Worm (Caenorhabditis elegans) whole organism, dauer: ENCODE results near the gene R09H10.1.

Source experiments
- unc-62 ChIP-seq: sonication (generic microtip); optimal IDR thresholded peaks from 2 replicates; lab custom pipeline; 2017; ENCODE audit warnings: missing biosample characterization, missing genetic modification reagents, missing genetic modification characterization

The R09H10.1 gene

ce11 chrIV:10599983-10600382, at the start of gene R09H10.1:
R09H10.1 (plus strand) TSS chrIV:10600283.
- no peak for TF ChIP-seq unc-62 (GFP tag; lab: Kevin White, UChicago)

ce11 chrIV:10554947-10555346, 45.1 kb upstream of the R09H10.1 start, which contains the start of gene zim-2:
zim-2 (plus strand) TSS chrIV:10555247.
- TF ChIP-seq unc-62 (GFP tag; lab: Kevin White, UChicago) = no peak

ce11 chrIV:10558415-10558814, 41.7 kb upstream of the R09H10.1 start, which contains the start of gene zim-3:
zim-3 (plus strand) TSS chrIV:10558715.
- no peak for TF ChIP-seq unc-62 (GFP tag; lab: Kevin White, UChicago)

DNA sequence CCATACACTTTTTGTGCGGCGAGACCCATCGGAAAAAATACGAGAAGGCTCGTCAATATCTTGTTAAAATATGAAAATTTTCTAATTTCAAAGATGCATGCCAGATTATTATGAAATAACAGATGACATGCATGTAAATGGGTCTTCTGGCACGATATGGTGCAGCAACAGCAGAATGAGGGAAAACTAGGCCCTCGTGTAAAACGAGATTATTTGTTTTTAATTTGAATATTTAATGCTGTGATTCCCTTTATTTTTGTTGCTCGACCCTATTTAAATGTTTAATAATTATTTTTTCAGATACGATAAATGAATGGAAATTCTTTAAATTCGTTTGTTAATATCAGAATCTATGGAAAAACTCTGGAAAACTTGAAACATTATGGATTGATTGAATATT, 38.5 kb upstream of the R09H10.1 start, which contains the start of gene him-8:
Gene him-8, plus strand, starts transcription at position 301 of the 400 bp plus-strand sequence.
- no peak for TF ChIP-seq unc-62 (GFP tag; lab: Kevin White, UChicago)

DNA sequence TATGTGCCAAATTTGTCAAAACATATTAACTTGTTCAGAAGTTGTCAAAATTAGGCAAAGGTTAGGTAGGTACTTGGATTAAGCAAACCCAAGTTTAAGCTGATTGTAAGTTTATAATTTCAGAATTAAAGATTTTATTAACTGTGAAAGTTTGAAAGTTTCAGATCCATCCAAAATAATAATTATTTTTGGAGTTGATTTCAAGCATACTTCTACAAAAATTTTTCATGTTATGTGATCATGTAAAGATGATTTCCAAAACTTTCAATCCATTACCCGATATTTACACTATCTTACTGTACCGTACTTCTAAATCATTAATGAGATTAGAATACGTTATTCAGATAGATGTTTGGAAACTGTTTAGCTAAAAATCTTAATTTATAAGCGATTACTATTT, 35.5 kb upstream of the R09H10.1 start:
- TF ChIP-seq unc-62 (GFP tag; lab: Kevin White, UChicago) = no peak

- TF ChIP-seq unc-62 (GFP tag; lab: Kevin White, UChicago) = no peak
Observed at ce11 chrIV:10565282-10565681, 34.8 kb upstream of the R09H10.1 start.

DNA sequence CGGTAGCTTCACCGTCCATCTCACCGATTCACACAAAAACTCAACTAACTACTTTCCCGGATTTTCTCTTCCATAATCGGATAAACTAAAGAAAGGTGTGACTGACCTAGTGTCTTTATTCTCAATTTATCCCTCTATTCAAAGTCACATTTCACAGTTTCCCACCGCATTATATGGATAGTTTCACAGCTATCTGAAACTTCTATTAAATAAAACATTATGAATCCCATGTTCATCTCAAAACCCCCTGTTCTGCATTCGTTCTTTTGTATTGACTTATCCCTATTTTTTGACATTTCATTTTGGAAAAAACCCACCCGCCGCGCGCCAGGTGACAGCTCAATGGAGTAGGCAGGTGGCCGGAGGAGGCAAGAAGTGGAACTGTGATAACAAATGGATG, 32.3 kb upstream of the R09H10.1 start:
- no peak for TF ChIP-seq unc-62 (GFP tag; lab: Kevin White, UChicago)

- no peak for TF ChIP-seq unc-62 (GFP tag; lab: Kevin White, UChicago)
Observed at ce11 chrIV:10570065-10570464, 30.0 kb upstream of the R09H10.1 start.

DNA sequence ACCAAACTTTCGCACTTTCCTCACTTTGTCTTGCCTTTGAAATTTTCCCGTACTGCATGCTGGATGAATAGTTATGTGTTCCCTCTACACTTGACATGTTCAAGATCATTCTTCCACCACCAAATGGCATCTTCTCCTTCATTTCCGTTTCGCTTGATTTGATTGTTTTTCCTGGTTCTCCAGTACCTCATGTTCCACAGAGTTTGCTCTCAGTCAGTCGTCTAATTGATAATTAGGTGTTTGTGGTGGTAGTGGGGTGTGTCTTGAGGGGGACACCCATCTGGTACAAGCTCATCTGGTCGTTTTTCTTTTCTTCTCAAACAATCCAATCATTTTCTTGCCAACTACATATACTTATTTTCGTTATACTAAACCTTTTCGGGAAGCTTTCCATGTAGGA, 29.1 kb upstream of the R09H10.1 start:
- TF ChIP-seq unc-62 (GFP tag; lab: Kevin White, UChicago) = no peak

- no peak for TF ChIP-seq unc-62 (GFP tag; lab: Kevin White, UChicago)
Observed at ce11 chrIV:10573471-10573870, 26.6 kb upstream of the R09H10.1 start.

DNA sequence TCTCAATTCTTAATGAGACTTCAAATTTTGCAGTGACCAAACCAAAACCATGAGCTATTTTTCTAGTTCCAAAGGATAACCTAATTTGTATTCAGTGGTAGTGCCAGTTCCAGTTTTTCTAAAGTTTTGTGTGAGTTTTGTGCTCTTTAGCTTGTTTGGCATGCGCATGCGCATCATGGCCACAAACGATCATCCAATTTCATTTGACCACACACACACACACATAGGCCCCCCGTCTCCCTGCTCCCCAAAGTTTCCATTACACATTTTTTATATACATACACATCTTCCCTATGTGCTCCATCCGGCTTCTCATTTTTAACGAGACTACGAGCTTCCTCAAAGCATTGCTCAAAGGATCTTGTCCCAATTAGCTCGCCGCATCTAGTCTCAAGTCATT, 25.6 kb upstream of the R09H10.1 start:
- no peak for TF ChIP-seq unc-62 (GFP tag; lab: Kevin White, UChicago)

- TF ChIP-seq unc-62 (GFP tag; lab: Kevin White, UChicago) = no peak
Observed at ce11 chrIV:10576050-10576449, 24.0 kb upstream of the R09H10.1 start, which contains the start of gene efn-2. efn-2 (plus strand) TSS chrIV:10576350.

DNA sequence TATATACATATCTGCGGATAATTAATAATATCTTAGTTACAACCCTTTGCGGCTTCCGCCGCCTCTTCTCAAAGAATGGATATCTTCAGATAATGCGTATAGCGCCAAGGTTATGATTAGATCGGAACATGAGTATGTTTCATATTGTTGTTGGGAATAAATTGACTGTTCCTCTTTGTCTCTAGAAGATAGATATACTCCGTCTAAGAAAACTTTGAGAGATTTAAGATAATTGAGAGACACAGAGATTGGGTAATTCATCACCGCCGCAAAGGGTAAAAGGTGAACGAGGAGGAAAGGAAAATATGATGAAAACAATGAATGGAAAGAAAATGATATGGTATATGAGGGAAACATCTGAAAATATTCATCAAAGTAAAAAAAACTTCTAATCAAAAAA, 23.5 kb upstream of the R09H10.1 start:
- no peak for TF ChIP-seq unc-62 (GFP tag; lab: Kevin White, UChicago)

DNA sequence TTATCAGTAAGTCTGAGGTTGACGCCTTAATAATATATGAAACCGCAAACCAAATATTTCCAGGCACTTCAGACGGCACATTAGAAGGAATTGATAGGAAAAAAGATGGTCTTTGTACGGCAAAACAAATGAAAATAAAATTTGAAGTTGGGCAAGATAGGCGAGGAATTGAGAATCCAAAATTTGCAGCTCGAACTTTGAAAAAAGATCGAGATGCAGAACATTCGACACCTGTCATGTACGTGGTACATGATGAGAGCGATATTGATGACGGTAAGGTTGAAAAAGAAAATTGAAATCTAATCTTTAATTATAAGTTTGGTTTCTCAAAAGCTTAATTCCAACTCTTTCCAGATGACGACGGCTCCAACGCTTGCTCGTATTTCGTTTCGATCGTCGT, 22.5 kb upstream of the R09H10.1 start:
- no peak for TF ChIP-seq unc-62 (GFP tag; lab: Kevin White, UChicago)

ce11 chrIV:10578367-10578766, 21.7 kb upstream of the R09H10.1 start, which contains the start of gene lgc-43:
lgc-43 (plus strand) TSS chrIV:10578667.
- TF ChIP-seq unc-62 (GFP tag; lab: Kevin White, UChicago) = no peak

DNA sequence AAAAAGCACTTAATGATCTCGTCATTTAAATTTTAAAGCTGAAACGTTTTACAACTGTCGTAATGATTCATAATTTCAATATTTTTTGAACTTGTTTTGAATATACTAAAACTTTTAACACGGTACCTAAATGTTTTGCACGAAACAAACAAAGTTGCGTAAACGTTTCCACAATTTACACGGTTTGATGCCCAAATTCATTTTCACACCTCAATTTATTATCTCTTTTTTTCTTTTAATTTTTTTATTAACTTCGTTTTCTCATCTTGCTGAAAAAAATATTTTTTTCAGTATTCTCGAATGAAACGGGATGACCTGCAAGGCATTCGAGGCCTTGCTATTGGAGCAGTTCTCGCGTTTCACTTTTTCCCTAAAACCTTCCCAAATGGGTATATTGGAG, 15.8 kb upstream of the R09H10.1 start, which contains the start of gene oac-8:
Gene oac-8, plus strand, starts transcription at position 301 of the 400 bp plus-strand sequence.
- no peak for TF ChIP-seq unc-62 (GFP tag; lab: Kevin White, UChicago)

ce11 chrIV:10589072-10589471, 11.0 kb upstream of the R09H10.1 start, which contains the start of gene C43F9.4:
C43F9.4 (minus strand) TSS chrIV:10589172.
- no peak for TF ChIP-seq unc-62 (GFP tag; lab: Kevin White, UChicago)
